Fruit fly (Drosophila melanogaster): Measurements from ENCODE around the gene COX4.

dm6 chr2L:19962252-19962729 is 3.8 kb downstream of the COX4 start, which contains the start of the genes CG13965 and CG16772:
- TF ChIP-seq Lpt (GFP tag; optimal IDR thresholded peaks at IDR 0.05) (no peak), Tbp (GFP tag; optimal IDR thresholded peaks at IDR 0.05) (no peak), CG18599 (GFP tag; optimal IDR thresholded peaks at IDR 0.05) (no peak), kni (GFP tag; optimal IDR thresholded peaks at IDR 0.05) (no peak), CG1603 (tag; optimal IDR thresholded peaks at IDR 0.05) (no peak), knrl (GFP tag; IDR thresholded peaks at IDR 0.05; ENCODE audit: partially characterized antibody) (no peak), Ets97D (GFP tag; optimal IDR thresholded peaks at IDR 0.05) (no peak), so (GFP tag; IDR thresholded peaks at IDR 0.05) (no peak), lola (GFP tag; optimal IDR thresholded peaks at IDR 0.05) (no peak), zf30C (GFP tag; optimal IDR thresholded peaks at IDR 0.05) (no peak)
